Worm (Caenorhabditis elegans): Measurements from ENCODE around the gene clc-1.

ce11 chrX:11031869-11032268 is 15.4 kb upstream of the clc-1 start:
- no peak for TF ChIP-seq nhr-77 (tag; optimal IDR thresholded peaks at IDR 0.05)
- no peak for TF ChIP-seq mdl-1 (tag; optimal IDR thresholded peaks at IDR 0.05)
- no peak for TF ChIP-seq nhr-23 (tag; optimal IDR thresholded peaks at IDR 0.05)
- no peak for TF ChIP-seq nhr-12 (tag; optimal IDR thresholded peaks at IDR 0.05)
- no peak for TF ChIP-seq ama-1 (optimal IDR thresholded peaks at IDR 0.05)
- TF ChIP-seq alr-1 (tag; optimal IDR thresholded peaks at IDR 0.05): no peak
- TF ChIP-seq peb-1 (tag; optimal IDR thresholded peaks at IDR 0.05): no peak
- no peak for TF ChIP-seq unc-62 (GFP tag; optimal IDR thresholded peaks at IDR 0.05)
- no peak for TF ChIP-seq lsy-2 (tag; optimal IDR thresholded peaks at IDR 0.05)
- no peak for TF ChIP-seq blmp-1 (tag; optimal IDR thresholded peaks at IDR 0.05; ENCODE audit: insufficient read depth)
